Fruit fly (Drosophila melanogaster) whole organism, embryonic: ENCODE measurements around the gene CG3902.

ENCODE experiments used
- Abd-B ChIP-seq: fragments of 200-800 bp; sonication (Bioruptor generic); optimal IDR thresholded peaks from 2 replicates; lab custom pipeline; 2018; ENCODE audit warnings: missing biosample characterization, mild to moderate bottlenecking, missing genetic modification characterization, moderate library complexity
- Atf6 ChIP-seq: fragments of 200-800 bp; sonication (Bioruptor generic); IDR thresholded peaks from 2 replicates; pipeline ENCODE4 v1.3.6; 2022; ENCODE audit warnings: missing biosample characterization, missing genetic modification characterization
- Bteb2 ChIP-seq: fragments of 200-800 bp; sonication (Bioruptor generic); optimal IDR thresholded peaks from 2 replicates; lab custom pipeline; 2016; ENCODE audit warnings: missing biosample characterization, missing genetic modification characterization
- CG11093 ChIP-seq: fragments of 200-800 bp; sonication (Bioruptor generic); IDR thresholded peaks from 3 replicates; pipeline ENCODE4 v1.3.6; 2022; ENCODE audit warnings: missing biosample characterization, missing genetic modification characterization
- CG11696 ChIP-seq: fragments of 200-800 bp; sonication (Bioruptor generic); IDR thresholded peaks from 2 replicates; pipeline ENCODE4 v1.3.6; 2022; ENCODE audit warnings: missing biosample characterization, missing genetic modification characterization
- CG11723 ChIP-seq: fragments of 200-800 bp; sonication (Bioruptor generic); optimal IDR thresholded peaks from 2 replicates; lab custom pipeline; 2017; ENCODE audit warnings: missing biosample characterization, mild to moderate bottlenecking, missing genetic modification characterization
- CG14965 ChIP-seq: fragments of 200-800 bp; sonication (Bioruptor generic); optimal IDR thresholded peaks from 2 replicates; lab custom pipeline; 2016; ENCODE audit warnings: missing biosample characterization, missing genetic modification characterization, borderline replicate concordance
- CG1602 ChIP-seq: fragments of 200-800 bp; sonication (Bioruptor generic); optimal IDR thresholded peaks from 3 replicates; lab custom pipeline; 2016; ENCODE audit warnings: missing biosample characterization, missing genetic modification characterization
- CG16779 ChIP-seq: fragments of 200-800 bp; sonication (Bioruptor generic); IDR thresholded peaks from 2 replicates; pipeline ENCODE4 v1.3.6; 2022; ENCODE audit warnings: missing biosample characterization, missing genetic modification characterization
- CG17385 ChIP-seq: fragments of 200-800 bp; sonication (Bioruptor generic); optimal IDR thresholded peaks from 3 replicates; lab custom pipeline; 2018; ENCODE audit warnings: missing biosample characterization, mild to moderate bottlenecking, missing genetic modification characterization
- CG17568 ChIP-seq: fragments of 200-800 bp; sonication (Bioruptor generic); optimal IDR thresholded peaks from 2 replicates; lab custom pipeline; 2018; ENCODE audit warnings: missing biosample characterization, mild to moderate bottlenecking, missing genetic modification characterization, moderate library complexity
- CG1832 ChIP-seq: fragments of 200-800 bp; sonication (Bioruptor generic); optimal IDR thresholded peaks from 2 replicates; lab custom pipeline; 2017; ENCODE audit warnings: missing biosample characterization, mild to moderate bottlenecking, missing genetic modification characterization, inconsistent platforms
- CG18476 ChIP-seq: fragments of 200-800 bp; sonication (Bioruptor generic); optimal IDR thresholded peaks from 2 replicates; lab custom pipeline; 2016; ENCODE audit warnings: missing biosample characterization, mild to moderate bottlenecking, missing genetic modification characterization
- CG2120 ChIP-seq: fragments of 200-800 bp; sonication (Bioruptor generic); optimal IDR thresholded peaks from 3 replicates; lab custom pipeline; 2016; ENCODE audit warnings: missing biosample characterization, missing genetic modification characterization
- CG2712 ChIP-seq: fragments of 200-800 bp; optimal IDR thresholded peaks from 3 replicates; lab custom pipeline; 2019; ENCODE audit warnings: missing biosample characterization, mild to moderate bottlenecking, missing genetic modification characterization, moderate library complexity
- CG31224 ChIP-seq: fragments of 200-800 bp; sonication (Bioruptor generic); IDR thresholded peaks from 2 replicates; pipeline ENCODE4 v1.3.6; 2022; ENCODE audit warnings: missing biosample characterization, missing genetic modification characterization
- CG3163 ChIP-seq: fragments of 200-800 bp; sonication (Bioruptor generic); optimal IDR thresholded peaks from 3 replicates; lab custom pipeline; 2016; ENCODE audit warnings: missing biosample characterization, missing genetic modification characterization
- CG32532 ChIP-seq: fragments of 200-800 bp; sonication (Bioruptor generic); IDR thresholded peaks from 2 replicates; pipeline ENCODE4 v1.3.6; 2022; ENCODE audit warnings: missing biosample characterization, missing genetic modification characterization
- CG33213 ChIP-seq: fragments of 200-800 bp; sonication (Bioruptor generic); optimal IDR thresholded peaks from 3 replicates; lab custom pipeline; 2016; ENCODE audit warnings: missing biosample characterization, missing genetic modification characterization
- CG33557 ChIP-seq: fragments of 200-800 bp; sonication (Bioruptor generic); optimal IDR thresholded peaks from 2 replicates; lab custom pipeline; 2019; ENCODE audit warnings: missing biosample characterization, mild to moderate bottlenecking, missing genetic modification characterization, moderate library complexity
- CG3847 ChIP-seq: fragments of 200-800 bp; sonication (Bioruptor generic); IDR thresholded peaks from 2 replicates; pipeline ENCODE4 v1.3.6; 2022; ENCODE audit warnings: missing biosample characterization, missing genetic modification characterization
- CG4424 ChIP-seq: fragments of 200-800 bp; sonication (Bioruptor generic); optimal IDR thresholded peaks from 3 replicates; lab custom pipeline; 2016; ENCODE audit warnings: missing biosample characterization, missing genetic modification characterization
- CG6254 ChIP-seq: fragments of 200-800 bp; sonication (Bioruptor generic); optimal IDR thresholded peaks from 3 replicates; lab custom pipeline; 2017; ENCODE audit warnings: mild to moderate bottlenecking, missing biosample characterization, missing genetic modification reagents, missing genetic modification characterization
- CG8478 ChIP-seq: fragments of >200 bp; optimal IDR thresholded peaks from 2 replicates; lab custom pipeline; 2018
- CG9817 ChIP-seq: fragments of 200-800 bp; sonication (Bioruptor generic); optimal IDR thresholded peaks from 2 replicates; lab custom pipeline; 2018; ENCODE audit warnings: missing biosample characterization, mild to moderate bottlenecking, missing genetic modification characterization, moderate library complexity
- Camta ChIP-seq: fragments of 200-800 bp; sonication (Bioruptor generic); optimal IDR thresholded peaks from 2 replicates; lab custom pipeline; 2016; ENCODE audit warnings: missing biosample characterization, missing genetic modification characterization
- Chrac-16 ChIP-seq: fragments of 200-800 bp; sonication (Bioruptor generic); optimal IDR thresholded peaks from 3 replicates; lab custom pipeline; 2016; ENCODE audit warnings: missing biosample characterization, missing genetic modification characterization
- Dip3 ChIP-seq: fragments of 200-800 bp; sonication (Bioruptor generic); optimal IDR thresholded peaks from 3 replicates; lab custom pipeline; 2016; ENCODE audit warnings: missing biosample characterization, missing genetic modification characterization
- NC2β ChIP-seq: fragments of 200-800 bp; sonication (Bioruptor generic); optimal IDR thresholded peaks from 2 replicates; lab custom pipeline; 2016; ENCODE audit warnings: missing biosample characterization, missing genetic modification characterization
- Nf-YB ChIP-seq: fragments of 200-800 bp; sonication (Bioruptor generic); optimal IDR thresholded peaks from 3 replicates; lab custom pipeline; 2019; ENCODE audit warnings: missing biosample characterization, mild to moderate bottlenecking, missing genetic modification characterization, moderate library complexity
- Side ChIP-seq: fragments of 200-800 bp; sonication (Bioruptor generic); optimal IDR thresholded peaks from 2 replicates; lab custom pipeline; 2016; ENCODE audit warnings: missing biosample characterization, missing genetic modification characterization
- abd-A ChIP-seq: fragments of 200-800 bp; sonication (Bioruptor generic); optimal IDR thresholded peaks from 3 replicates; lab custom pipeline; 2019; ENCODE audit warnings: missing biosample characterization, mild to moderate bottlenecking, missing genetic modification characterization, moderate library complexity
- al ChIP-seq: fragments of 200-800 bp; sonication (Bioruptor generic); IDR thresholded peaks from 2 replicates; pipeline ENCODE4 v1.3.6; 2022; ENCODE audit warnings: missing biosample characterization, missing genetic modification characterization
- cato ChIP-seq: fragments of 200-800 bp; sonication (Bioruptor generic); optimal IDR thresholded peaks from 2 replicates; lab custom pipeline; 2016; ENCODE audit warnings: missing biosample characterization, missing genetic modification characterization, borderline replicate concordance
- crc ChIP-seq: fragments of 200-800 bp; sonication (Bioruptor generic); optimal IDR thresholded peaks from 2 replicates; lab custom pipeline; 2016; ENCODE audit warnings: missing biosample characterization, missing genetic modification characterization
- crp ChIP-seq, 2 experiments: fragments of 200-800 bp; sonication (Bioruptor generic); optimal IDR thresholded peaks; 2 replicates in 1 of 2; 3 replicates in 1 of 2; lab custom pipeline; 2017; ENCODE audit warnings: missing biosample characterization in 2 of 2, missing genetic modification characterization in 2 of 2, mild to moderate bottlenecking in 1 of 2, moderate library complexity in 1 of 2
- dimm ChIP-seq: fragments of 200-800 bp; sonication (Bioruptor generic); IDR thresholded peaks from 2 replicates; pipeline ENCODE4 v1.3.6; 2022; ENCODE audit warnings: missing biosample characterization, missing genetic modification characterization
- dmrt99B ChIP-seq: fragments of 200-800 bp; sonication (Bioruptor generic); optimal IDR thresholded peaks from 2 replicates; lab custom pipeline; 2018; ENCODE audit warnings: missing biosample characterization, mild to moderate bottlenecking, missing genetic modification characterization, moderate library complexity
- dpn ChIP-seq, 2 experiments: fragments of 200-800 bp; sonication (Bioruptor generic); optimal IDR thresholded peaks; 3 replicates each; lab custom pipeline; 2016; ENCODE audit warnings: missing biosample characterization in 2 of 2, missing genetic modification characterization in 2 of 2
- gcm2 ChIP-seq: fragments of 200-800 bp; sonication (Bioruptor generic); optimal IDR thresholded peaks from 2 replicates; lab custom pipeline; 2016; ENCODE audit warnings: missing biosample characterization, missing genetic modification characterization
- gfzf ChIP-seq: fragments of 200-800 bp; sonication (Bioruptor generic); optimal IDR thresholded peaks from 2 replicates; lab custom pipeline; 2016; ENCODE audit warnings: missing biosample characterization, mild to moderate bottlenecking, missing genetic modification characterization, moderate library complexity
- grn ChIP-seq: fragments of 200-800 bp; sonication (Bioruptor generic); optimal IDR thresholded peaks from 3 replicates; lab custom pipeline; 2017; ENCODE audit warnings: missing biosample characterization, missing genetic modification characterization
- hb ChIP-seq: fragments of 200-800 bp; sonication (Bioruptor generic); IDR thresholded peaks from 3 replicates; pipeline ENCODE4 v1.3.6; 2022; ENCODE audit warnings: missing biosample characterization, missing genetic modification characterization; ENCODE audit not compliant: partially characterized antibody
- mam ChIP-seq: fragments of 200-800 bp; sonication (Bioruptor generic); optimal IDR thresholded peaks from 3 replicates; lab custom pipeline; 2016; ENCODE audit warnings: missing biosample characterization, missing genetic modification characterization
- pnt ChIP-seq: fragments of 200-800 bp; sonication (Bioruptor generic); optimal IDR thresholded peaks from 3 replicates; lab custom pipeline; 2016; ENCODE audit warnings: missing biosample characterization, missing genetic modification characterization
- pzg ChIP-seq: fragments of 200-800 bp; sonication (Bioruptor generic); optimal IDR thresholded peaks from 3 replicates; lab custom pipeline; 2018; ENCODE audit warnings: missing biosample characterization, mild to moderate bottlenecking, missing genetic modification characterization, moderate library complexity
- sens-2 ChIP-seq: fragments of 200-800 bp; sonication (Bioruptor generic); IDR thresholded peaks from 2 replicates; pipeline ENCODE4 v1.3.6; 2022; ENCODE audit warnings: missing biosample characterization, missing genetic modification characterization
- seq ChIP-seq: fragments of 200-800 bp; sonication (Bioruptor generic); IDR thresholded peaks from 2 replicates; pipeline ENCODE4 v1.3.6; 2022; ENCODE audit warnings: missing biosample characterization, missing genetic modification characterization
- sisA ChIP-seq: fragments of 200-800 bp; sonication (Bioruptor generic); IDR thresholded peaks from 2 replicates; pipeline ENCODE4 v1.3.6; 2022; ENCODE audit warnings: missing biosample characterization, missing genetic modification characterization
- ssp ChIP-seq: fragments of 200-800 bp; sonication (Bioruptor generic); IDR thresholded peaks from 2 replicates; pipeline ENCODE4 v1.3.6; 2022; ENCODE audit warnings: missing biosample characterization, missing genetic modification characterization
- tap ChIP-seq: fragments of 200-800 bp; optimal IDR thresholded peaks from 3 replicates; lab custom pipeline; 2019; ENCODE audit warnings: missing biosample characterization, mild to moderate bottlenecking, missing genetic modification characterization, moderate library complexity
- tna ChIP-seq: fragments of 200-800 bp; sonication (Bioruptor generic); IDR thresholded peaks from 2 replicates; pipeline ENCODE4 v1.3.6; 2022; ENCODE audit warnings: missing biosample characterization, missing genetic modification characterization; ENCODE audit not compliant: partially characterized antibody
- wor ChIP-seq: fragments of 200-800 bp; sonication (Bioruptor generic); IDR thresholded peaks from 2 replicates; pipeline ENCODE4 v1.3.6; 2022; ENCODE audit warnings: missing biosample characterization, missing genetic modification characterization

Gene CG3902

DNA sequence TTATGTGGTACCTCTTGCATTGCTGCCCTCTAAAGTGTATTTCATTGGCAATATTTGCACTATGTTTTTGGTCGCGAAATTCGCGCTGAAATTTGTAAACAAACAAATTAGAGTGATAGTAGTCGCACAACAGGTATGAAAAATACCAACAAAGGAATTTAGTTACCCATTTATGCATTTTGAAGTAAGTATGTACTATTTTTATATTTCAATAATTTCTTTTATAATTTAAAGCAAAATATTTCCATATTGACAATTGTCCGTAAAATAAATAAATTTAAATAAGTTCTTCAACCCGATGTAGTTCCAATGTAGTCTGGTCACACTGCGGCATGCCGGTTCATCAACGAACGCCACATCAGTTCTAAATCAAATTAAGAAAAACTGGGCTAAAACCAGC is 25.7 kb downstream of the CG3902 start, which contains the start of the genes Rad9 and Uggt (continued):
- no peak for TF ChIP-seq Abd-B (GFP tag; lab: Kevin White, UChicago)
- TF ChIP-seq sens-2 (GFP tag; lab: Robert Waterston, UW), result no peak
- TF ChIP-seq CG31224 (GFP tag; lab: Robert Waterston, UW), result no peak
- TF ChIP-seq hb (GFP tag; lab: Robert Waterston, UW), result no peak
- no peak for TF ChIP-seq CG33557
- no peak for TF ChIP-seq CG33213 (GFP tag; lab: Kevin White, UChicago)
- TF ChIP-seq dpn (GFP tag; optimal IDR thresholded peaks at IDR 0.05; lab: Kevin White, UChicago), result no peak
- peak; percentile 56 for TF ChIP-seq CG2712 (tag; lab: Kevin White, UChicago)
- TF ChIP-seq CG9817 (tag; lab: Kevin White, UChicago), result no peak
- TF ChIP-seq Dip3 (GFP tag; lab: Kevin White, UChicago), result no peak
- TF ChIP-seq dimm, result no peak
- TF ChIP-seq CG14965 (GFP tag; lab: Kevin White, UChicago), result no peak
- TF ChIP-seq CG1602 (GFP tag; lab: Kevin White, UChicago), result no peak
- no peak for TF ChIP-seq CG11093 (GFP tag; lab: Robert Waterston, UW)
- no peak for TF ChIP-seq grn (GFP tag; lab: Kevin White, UChicago)
- TF ChIP-seq Nf-YB (GFP tag; lab: Kevin White, UChicago), result no peak
- peak; percentile 0 for TF ChIP-seq CG4424
- no peak for TF ChIP-seq Side
- no peak for TF ChIP-seq Chrac-16 (GFP tag; lab: Kevin White, UChicago)
- TF ChIP-seq CG16779, result no peak
- TF ChIP-seq al (GFP tag; lab: Robert Waterston, UW), result no peak
- no peak for TF ChIP-seq CG17385 (GFP tag; lab: Kevin White, UChicago)
- TF ChIP-seq tna (GFP tag; lab: Robert Waterston, UW), result no peak
- 0 out of 2 replicates have a peak, but pooled peaks have one; percentile 13 for TF ChIP-seq seq (GFP tag; lab: Robert Waterston, UW)
- TF ChIP-seq CG32532 (GFP tag; lab: Robert Waterston, UW), result no peak; the same call in 1 of the 2 replicates
- TF ChIP-seq CG3847, result peak; percentile 45
- TF ChIP-seq gfzf (GFP tag; lab: Kevin White, UChicago), result peak; percentile 57
- TF ChIP-seq CG17568 (GFP tag; lab: Kevin White, UChicago), result no peak
- no peak for TF ChIP-seq tap
- TF ChIP-seq pnt (GFP tag; lab: Kevin White, UChicago), result no peak
- no peak for TF ChIP-seq CG8478 (lab: Kevin White, UChicago)
- no peak for TF ChIP-seq sisA (GFP tag; lab: Robert Waterston, UW)
- TF ChIP-seq wor (GFP tag; lab: Robert Waterston, UW), result no peak
- peak; percentile 7 for TF ChIP-seq CG6254
- TF ChIP-seq gcm2 (GFP tag; lab: Kevin White, UChicago), result no peak
- TF ChIP-seq mam (GFP tag; lab: Kevin White, UChicago), result no peak
- TF ChIP-seq CG18476 (GFP tag; lab: Kevin White, UChicago), result no peak
- TF ChIP-seq ssp (GFP tag; lab: Robert Waterston, UW), result no peak
- no peak for TF ChIP-seq CG2120 (GFP tag; lab: Kevin White, UChicago)
- TF ChIP-seq CG1832 (GFP tag; lab: Kevin White, UChicago), result no peak
- TF ChIP-seq Bteb2 (GFP tag; lab: Kevin White, UChicago), result no peak
- no peak for TF ChIP-seq Camta (GFP tag; lab: Kevin White, UChicago)
- no peak for TF ChIP-seq crp (GFP tag; optimal IDR thresholded peaks at IDR 0.05; lab: Kevin White, UChicago)
- TF ChIP-seq CG11723, result no peak
- TF ChIP-seq Atf6 (GFP tag; lab: Robert Waterston, UW), result no peak
- TF ChIP-seq crc (GFP tag; lab: Kevin White, UChicago), result no peak
- no peak for TF ChIP-seq abd-A
- TF ChIP-seq CG3163 (GFP tag; lab: Kevin White, UChicago), result no peak
- no peak for TF ChIP-seq CG11696
- TF ChIP-seq NC2β (GFP tag; lab: Kevin White, UChicago), result no peak
- TF ChIP-seq cato (GFP tag; lab: Kevin White, UChicago), result no peak
- peak; percentile 33 for TF ChIP-seq pzg (GFP tag; lab: Kevin White, UChicago)
- TF ChIP-seq dmrt99B (tag; lab: Kevin White, UChicago), result no peak
